Worm (Caenorhabditis elegans): ENCODE results near the gene F09B12.5.

Gene F09B12.5

DNA sequence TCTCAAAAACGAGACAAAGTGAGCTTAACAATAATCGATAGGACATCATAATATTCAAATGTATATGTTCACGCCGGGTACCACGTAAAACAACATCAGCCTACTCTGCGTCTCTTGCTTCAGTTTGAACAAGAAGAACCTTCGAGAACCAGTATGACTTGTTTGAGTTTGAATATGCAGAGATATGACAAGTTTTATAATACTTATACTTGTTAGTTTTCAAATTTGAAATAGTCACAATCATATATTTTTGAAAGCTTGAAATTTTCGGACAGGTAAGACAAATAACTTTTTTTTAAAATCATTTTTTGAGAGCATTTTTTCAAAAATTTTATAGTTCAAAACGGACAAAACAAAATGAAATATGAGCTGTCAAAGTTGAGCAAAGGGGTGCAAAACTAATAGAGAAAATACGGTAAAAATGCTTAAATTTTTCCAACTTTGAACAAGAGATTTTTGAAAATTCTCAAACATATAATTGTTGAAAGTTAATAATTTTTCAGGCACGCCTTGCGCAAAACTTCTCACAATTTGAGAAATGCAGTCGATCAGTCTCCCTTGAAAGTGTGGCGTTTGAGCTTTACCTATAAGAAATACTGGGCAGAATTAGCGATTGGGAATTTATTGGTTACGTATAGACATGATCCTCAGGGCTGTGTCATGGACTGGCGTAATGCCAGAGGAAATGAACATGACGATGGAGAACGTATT is 31.1 kb upstream of the F09B12.5 start, which contains the start of gene H03G16.1:
TSS of gene H03G16.1 (plus strand) at position 661 of the 711 bp plus-strand sequence.
- no peak for TF ChIP-seq attf-3 (GFP tag; conservative IDR thresholded peaks at IDR 0.05)
- TF ChIP-seq ztf-3 (GFP tag; optimal IDR thresholded peaks at IDR 0.05) = no peak
- no peak for TF ChIP-seq F23B12.7 (tag; optimal IDR thresholded peaks at IDR 0.05; ENCODE audit: insufficient read depth)
- TF ChIP-seq nhr-90 (tag; optimal IDR thresholded peaks at IDR 0.05) = no peak
- no peak for TF ChIP-seq hlh-12 (tag; optimal IDR thresholded peaks at IDR 0.05)
- no peak for TF ChIP-seq zfh-2 (GFP tag; conservative IDR thresholded peaks at IDR 0.05)
- no peak for TF ChIP-seq F57C9.4 (tag; optimal IDR thresholded peaks at IDR 0.05)
- TF ChIP-seq lin-54 (GFP tag; optimal IDR thresholded peaks at IDR 0.05) = no peak
- no peak for TF ChIP-seq sea-2 (GFP tag; IDR thresholded peaks at IDR 0.05)
- TF ChIP-seq pbrm-1 (GFP tag; IDR thresholded peaks at IDR 0.05) = no peak
- TF ChIP-seq nfyb-1 (GFP tag; IDR thresholded peaks at IDR 0.05) = no peak
- TF ChIP-seq repo-1 (tag; optimal IDR thresholded peaks at IDR 0.05) = no peak
- no peak for TF ChIP-seq snpc-3.4 (tag; optimal IDR thresholded peaks at IDR 0.05)
- TF ChIP-seq tbp1 (GFP tag; optimal IDR thresholded peaks at IDR 0.05) = no peak
- no peak for TF ChIP-seq lin-35 (GFP tag; optimal IDR thresholded peaks at IDR 0.05)
- TF ChIP-seq die-1 (tag; optimal IDR thresholded peaks at IDR 0.05) = no peak
- no peak for TF ChIP-seq T07F8.4 (tag; optimal IDR thresholded peaks at IDR 0.05)
- TF ChIP-seq D2030.7 (GFP tag; IDR thresholded peaks at IDR 0.05) = no peak
- no peak for TF ChIP-seq nhr-80 (tag; optimal IDR thresholded peaks at IDR 0.05)

ce11 chrX:15055914-15056313 is 28.6 kb upstream of the F09B12.5 start, which contains the start of gene H03G16.7:
TSS of gene H03G16.7 (minus strand) at chrX:15056014.
- TF ChIP-seq F52B5.7 (tag; optimal IDR thresholded peaks at IDR 0.05) (no peak), ztf-22 (GFP tag; optimal IDR thresholded peaks at IDR 0.05) (no peak), F55B11.4 (tag; optimal IDR thresholded peaks at IDR 0.05; ENCODE audit: borderline replicate concordance, insufficient read depth) (no peak), ztf-25 (GFP tag; IDR thresholded peaks at IDR 0.05) (no peak), T07F8.4 (tag; optimal IDR thresholded peaks at IDR 0.05) (no peak), lin-40 (tag; optimal IDR thresholded peaks at IDR 0.05) (no peak), egl-18 (GFP tag; IDR thresholded peaks at IDR 0.05) (no peak), Y56A3A.18 (GFP tag; IDR thresholded peaks at IDR 0.05) (no peak), lsy-27 (tag; optimal IDR thresholded peaks at IDR 0.05; ENCODE audit: borderline replicate concordance, insufficient read depth) (no peak), madf-8 (GFP tag; conservative IDR thresholded peaks at IDR 0.05) (no peak), mxl-1 (tag; optimal IDR thresholded peaks at IDR 0.05) (no peak), F10E7.11 (tag; optimal IDR thresholded peaks at IDR 0.05) (no peak), mes-4 (tag; optimal IDR thresholded peaks at IDR 0.05) (no peak), dpl-1 (GFP tag; optimal IDR thresholded peaks at IDR 0.05) (no peak), bed-2 (GFP tag; IDR thresholded peaks at IDR 0.05) (no peak), hrde-1 (tag; optimal IDR thresholded peaks at IDR 0.05; ENCODE audit: borderline replicate concordance) (no peak)

DNA sequence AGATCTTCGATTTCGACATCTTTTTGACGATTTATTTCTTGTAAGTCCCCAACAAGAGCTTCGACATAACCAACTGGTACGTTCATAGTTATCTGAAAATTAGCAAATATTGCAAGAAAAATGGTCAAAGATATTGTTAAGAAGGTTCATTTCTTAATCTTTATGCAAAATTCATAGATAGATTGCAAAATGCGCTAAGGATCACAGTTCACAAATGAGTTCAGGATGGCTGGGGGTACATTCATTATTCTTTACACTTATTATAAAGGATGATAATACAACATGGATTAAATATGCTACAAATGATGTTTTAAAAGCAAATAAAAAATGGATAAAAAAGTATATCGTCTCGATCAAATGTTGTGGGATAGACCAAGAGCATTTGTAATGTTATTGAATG is 27.8 kb upstream of the F09B12.5 start, which contains the start of gene H03G16.5:
TSS of gene H03G16.5 (minus strand) at position 101 of the 400 bp plus-strand sequence.
- TF ChIP-seq zfh-2 (GFP tag; conservative IDR thresholded peaks at IDR 0.05) (no peak), hsf-1 (GFP tag; IDR thresholded peaks at IDR 0.05) (no peak), ekl-4 (GFP tag; IDR thresholded peaks at IDR 0.05) (no peak), hlh-12 (tag; optimal IDR thresholded peaks at IDR 0.05) (no peak), nhr-27 (tag; optimal IDR thresholded peaks at IDR 0.05) (no peak), C06A6.2 (GFP tag; conservative IDR thresholded peaks at IDR 0.05) (no peak)

Measured in whole organism, young adult.